Fruit fly (Drosophila melanogaster): Measurements from ENCODE around the gene btn.

Gene btn

DNA sequence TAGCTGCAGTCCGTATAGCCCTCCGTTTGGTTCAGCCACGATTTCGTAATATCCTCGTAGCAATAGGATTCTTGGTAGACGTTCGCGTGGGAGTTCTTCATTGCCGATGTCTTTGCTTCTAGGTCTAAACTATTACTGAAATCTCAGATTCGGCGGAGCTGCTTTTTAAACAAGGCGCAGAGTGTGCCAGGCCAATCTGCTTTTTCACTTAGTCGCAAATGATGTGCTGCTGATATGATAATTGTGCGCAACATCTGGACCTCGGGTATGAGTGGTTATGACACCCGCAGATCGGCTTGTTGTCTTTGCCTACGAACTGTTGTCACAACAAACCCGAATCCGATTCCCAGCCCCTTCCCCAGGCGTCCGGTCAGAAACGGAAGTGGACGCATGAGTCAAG is at the start of gene btn:
Gene btn, minus strand, starts transcription at position 101 of the 400 bp plus-strand sequence.
- no peak for TF ChIP-seq cic (GFP tag; optimal IDR thresholded peaks at IDR 0.05)
- TF ChIP-seq CG1620 (GFP tag; optimal IDR thresholded peaks at IDR 0.05): no peak
- TF ChIP-seq CG14711 (tag; optimal IDR thresholded peaks at IDR 0.05): no peak
- no peak for TF ChIP-seq tj (GFP tag; optimal IDR thresholded peaks at IDR 0.05)
- TF ChIP-seq CG12768 (GFP tag; optimal IDR thresholded peaks at IDR 0.05): no peak
- TF ChIP-seq Mnt (GFP tag; optimal IDR thresholded peaks at IDR 0.05): no peak
- TF ChIP-seq CG33017 (tag; optimal IDR thresholded peaks at IDR 0.05): no peak
- TF ChIP-seq CG7101 (tag; optimal IDR thresholded peaks at IDR 0.05): no peak
- TF ChIP-seq CG7045 (GFP tag; optimal IDR thresholded peaks at IDR 0.05): no peak
- TF ChIP-seq CG11617 (GFP tag; optimal IDR thresholded peaks at IDR 0.05): no peak
- no peak for TF ChIP-seq ovo (GFP tag; optimal IDR thresholded peaks at IDR 0.05)
- TF ChIP-seq kay (GFP tag; ENCODE audit: borderline replicate concordance): no peak
- no peak for TF ChIP-seq Hr96 (GFP tag; optimal IDR thresholded peaks at IDR 0.05)
- no peak for TF ChIP-seq pad (GFP tag; optimal IDR thresholded peaks at IDR 0.05)
- TF ChIP-seq bab1 (GFP tag; optimal IDR thresholded peaks at IDR 0.05): no peak
- no peak for TF ChIP-seq Crg-1 (GFP tag; optimal IDR thresholded peaks at IDR 0.05)

DNA sequence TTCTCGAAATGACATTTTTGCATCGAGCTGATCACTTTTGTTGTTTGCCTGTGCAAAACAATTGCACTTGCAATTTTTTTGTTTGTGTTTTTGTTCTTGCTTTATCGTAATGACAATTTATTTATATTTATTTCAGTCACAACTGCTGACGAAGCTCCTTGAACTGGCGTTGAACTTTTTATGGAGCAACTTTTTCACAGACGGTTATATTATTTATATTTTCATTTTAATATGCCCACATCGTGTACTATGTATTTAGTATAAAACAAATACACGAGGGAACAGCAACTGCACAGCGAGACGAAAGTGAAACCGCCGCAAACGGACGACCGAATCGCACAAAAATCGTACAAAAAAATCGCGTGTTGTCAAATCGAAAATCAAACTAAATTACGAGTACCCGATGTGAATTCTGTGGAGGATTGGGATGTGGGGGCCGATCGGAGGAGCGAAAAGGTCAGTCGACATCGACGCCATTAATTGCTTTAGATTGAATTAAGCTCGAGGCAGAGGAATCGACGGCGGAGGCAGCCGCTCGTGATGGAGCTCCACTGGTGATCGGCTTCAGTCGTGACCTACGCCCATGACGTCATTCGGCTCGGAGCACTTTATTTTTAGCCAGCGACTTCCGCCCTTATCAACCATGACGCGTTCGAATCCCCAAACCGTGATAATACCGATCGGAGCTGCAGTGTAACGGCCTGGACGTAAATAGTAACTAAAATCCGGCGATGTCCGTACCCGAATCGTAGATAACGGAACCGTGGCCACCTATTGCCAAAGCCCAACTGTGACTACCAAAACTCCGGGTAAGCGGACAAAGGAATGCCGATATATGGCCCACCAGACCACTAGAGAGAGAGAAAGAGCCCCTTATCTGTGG is 49.5 kb upstream of the btn start:
- no peak for TF ChIP-seq CG11617 (GFP tag; optimal IDR thresholded peaks at IDR 0.05)
- no peak for TF ChIP-seq Crg-1 (GFP tag; optimal IDR thresholded peaks at IDR 0.05)
- no peak for TF ChIP-seq CG12768 (GFP tag; optimal IDR thresholded peaks at IDR 0.05)
- no peak for TF ChIP-seq Mnt (GFP tag; optimal IDR thresholded peaks at IDR 0.05)
- TF ChIP-seq tj (GFP tag; optimal IDR thresholded peaks at IDR 0.05): peak; percentile 83
- TF ChIP-seq cic (GFP tag; optimal IDR thresholded peaks at IDR 0.05): peak; percentile 39
- TF ChIP-seq CG5204 (GFP tag; optimal IDR thresholded peaks at IDR 0.05): no peak
- TF ChIP-seq Clk (GFP tag; optimal IDR thresholded peaks at IDR 0.05): no peak
- TF ChIP-seq CG33017 (tag; optimal IDR thresholded peaks at IDR 0.05): no peak
- no peak for TF ChIP-seq Hr96 (GFP tag; optimal IDR thresholded peaks at IDR 0.05)
- TF ChIP-seq pad (GFP tag; optimal IDR thresholded peaks at IDR 0.05): no peak

dm6 chr3R:22634549-22635410 is 48.4 kb upstream of the btn start:
- TF ChIP-seq ovo (GFP tag; optimal IDR thresholded peaks at IDR 0.05): no peak

DNA sequence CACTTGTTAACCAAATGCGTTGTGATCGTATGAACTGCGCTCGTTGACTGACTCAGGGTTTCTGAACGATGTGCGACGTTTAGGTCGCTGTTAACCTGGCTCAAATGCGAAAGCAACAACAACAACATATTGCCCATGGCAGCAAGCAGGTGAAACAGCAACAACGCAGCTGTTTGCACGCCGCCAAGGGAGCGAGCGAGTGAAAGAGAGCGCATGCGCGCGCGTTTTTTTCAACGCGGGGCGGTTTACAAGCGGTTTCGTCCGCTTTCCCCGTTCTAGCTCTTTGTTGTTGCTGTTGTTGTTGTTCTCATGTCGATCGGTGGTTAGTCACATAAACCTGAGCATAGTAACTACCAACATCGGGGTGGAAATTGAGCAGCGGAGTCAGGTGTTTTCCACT is 46.6 kb upstream of the btn start:
- TF ChIP-seq CG33017 (tag; optimal IDR thresholded peaks at IDR 0.05): no peak
- peak; percentile 46 for TF ChIP-seq tj (GFP tag; optimal IDR thresholded peaks at IDR 0.05)
- TF ChIP-seq bab1 (GFP tag; optimal IDR thresholded peaks at IDR 0.05): no peak
- no peak for TF ChIP-seq Mnt (GFP tag; optimal IDR thresholded peaks at IDR 0.05)
- no peak for TF ChIP-seq toe (GFP tag; optimal IDR thresholded peaks at IDR 0.05)
- TF ChIP-seq CG5204 (GFP tag; optimal IDR thresholded peaks at IDR 0.05): no peak
- TF ChIP-seq CG12768 (GFP tag; optimal IDR thresholded peaks at IDR 0.05): no peak

- TF ChIP-seq cic (GFP tag; optimal IDR thresholded peaks at IDR 0.05) (no peak), Hr96 (GFP tag; optimal IDR thresholded peaks at IDR 0.05) (no peak), Mnt (GFP tag; optimal IDR thresholded peaks at IDR 0.05) (no peak), CG33017 (tag; optimal IDR thresholded peaks at IDR 0.05) (no peak)
Observed at dm6 chr3R:22632181-22632580, 45.8 kb upstream of the btn start.

dm6 chr3R:22631156-22631555 is 44.7 kb upstream of the btn start:
- TF ChIP-seq Hr96 (GFP tag; optimal IDR thresholded peaks at IDR 0.05) (no peak), cnc (optimal IDR thresholded peaks at IDR 0.05) (no peak), Crg-1 (GFP tag; optimal IDR thresholded peaks at IDR 0.05) (no peak), Mnt (GFP tag; optimal IDR thresholded peaks at IDR 0.05) (no peak), Clk (GFP tag; optimal IDR thresholded peaks at IDR 0.05) (no peak), CG7101 (tag; optimal IDR thresholded peaks at IDR 0.05) (no peak), CG7045 (GFP tag; optimal IDR thresholded peaks at IDR 0.05) (no peak), CG33017 (tag; optimal IDR thresholded peaks at IDR 0.05) (no peak), CG14711 (tag; optimal IDR thresholded peaks at IDR 0.05) (no peak), CG5204 (GFP tag; optimal IDR thresholded peaks at IDR 0.05) (no peak), cic (GFP tag; optimal IDR thresholded peaks at IDR 0.05) (no peak), tj (GFP tag; optimal IDR thresholded peaks at IDR 0.05) (no peak), CG1620 (GFP tag; optimal IDR thresholded peaks at IDR 0.05) (no peak), ovo (GFP tag; optimal IDR thresholded peaks at IDR 0.05) (no peak), CG11617 (GFP tag; optimal IDR thresholded peaks at IDR 0.05) (no peak), bab1 (GFP tag; optimal IDR thresholded peaks at IDR 0.05) (no peak), CG12768 (GFP tag; optimal IDR thresholded peaks at IDR 0.05) (no peak), toe (GFP tag; optimal IDR thresholded peaks at IDR 0.05) (no peak), pad (GFP tag; optimal IDR thresholded peaks at IDR 0.05) (no peak), kay (GFP tag; ENCODE audit: borderline replicate concordance) (no peak)
